Worm (Caenorhabditis elegans) whole organism, early embryonic: Measurements from ENCODE around the gene syg-1.

Experiments
- B0310.2 ChIP-seq: sonication (generic microtip); optimal IDR thresholded peaks from 2 replicates; lab custom pipeline; 2016; ENCODE audit warnings: mild to moderate bottlenecking, missing genetic modification characterization, missing compliant biosample characterization
- F13C5.2 ChIP-seq: sonication (generic microtip); optimal IDR thresholded peaks from 2 replicates; lab custom pipeline; 2017; ENCODE audit warnings: mild to moderate bottlenecking, missing genetic modification characterization, inconsistent platforms, missing compliant biosample characterization
- aly-1 ChIP-seq: sonication (generic microtip); optimal IDR thresholded peaks from 2 replicates; lab custom pipeline; 2016; ENCODE audit warnings: missing genetic modification characterization, missing compliant biosample characterization
- ama-1 ChIP-seq: fragments of 150-350 bp; optimal IDR thresholded peaks from 2 replicates; lab custom pipeline; 2014
- ceh-13 ChIP-seq: fragments of 200-800 bp; sonication (Bioruptor generic); optimal IDR thresholded peaks from 2 replicates; lab custom pipeline; 2018; ENCODE audit warnings: mild to moderate bottlenecking, missing genetic modification characterization, missing compliant biosample characterization
- ceh-36 ChIP-seq: sonication (generic microtip); optimal IDR thresholded peaks from 2 replicates; lab custom pipeline; 2016; ENCODE audit warnings: missing genetic modification characterization, inconsistent platforms, missing compliant biosample characterization
- ets-7 ChIP-seq: sonication (generic microtip); optimal IDR thresholded peaks from 2 replicates; lab custom pipeline; 2016; ENCODE audit warnings: missing genotype, missing genetic modification characterization, missing compliant biosample characterization
- flt-1 ChIP-seq: fragments of 200-800 bp; sonication (Bioruptor generic); IDR thresholded peaks from 2 replicates; pipeline ENCODE4 v1.3.6; 2022; ENCODE audit warnings: missing genetic modification characterization, missing compliant biosample characterization
- hmbx-1 ChIP-seq: sonication (generic microtip); optimal IDR thresholded peaks from 2 replicates; lab custom pipeline; 2016; ENCODE audit warnings: mild to moderate bottlenecking, missing genetic modification characterization, missing compliant biosample characterization
- hmg-4 ChIP-seq: fragments of 200-800 bp; sonication (Bioruptor generic); optimal IDR thresholded peaks from 2 replicates; lab custom pipeline; 2018; ENCODE audit warnings: mild to moderate bottlenecking, missing genetic modification characterization, missing compliant biosample characterization
- hnd-1 ChIP-seq: sonication (generic microtip); optimal IDR thresholded peaks from 2 replicates; lab custom pipeline; 2016; ENCODE audit warnings: missing genetic modification characterization, missing compliant biosample characterization
- pes-1 ChIP-seq: fragments of 200-800 bp; sonication (Bioruptor generic); IDR thresholded peaks from 2 replicates; pipeline ENCODE4 v1.3.6; 2022; ENCODE audit warnings: missing genetic modification reagents, missing genetic modification characterization, missing compliant biosample characterization
- scrt-1 ChIP-seq: fragments of 200-800 bp; sonication (Bioruptor generic); IDR thresholded peaks from 2 replicates; pipeline ENCODE4 v1.3.6; 2022; ENCODE audit warnings: missing genetic modification characterization, missing compliant biosample characterization
- sea-1 ChIP-seq: fragments of 200-800 bp; sonication (Bioruptor generic); conservative IDR thresholded peaks from 2 replicates; pipeline ENCODE4 v1.3.6; 2022; ENCODE audit warnings: missing genetic modification characterization, missing compliant biosample characterization
- tbx-11 ChIP-seq: fragments of 200-800 bp; sonication (Bioruptor generic); IDR thresholded peaks from 2 replicates; pipeline ENCODE4 v1.3.6; 2022; ENCODE audit warnings: missing genetic modification characterization, missing compliant biosample characterization
- tbx-37 ChIP-seq: fragments of 200-800 bp; sonication (Bioruptor generic); conservative IDR thresholded peaks from 2 replicates; pipeline ENCODE4 v1.3.6; 2022; ENCODE audit warnings: missing genetic modification reagents, missing genetic modification characterization, missing compliant biosample characterization
- tra-4 ChIP-seq: sonication (generic microtip); optimal IDR thresholded peaks from 2 replicates; lab custom pipeline; 2017; ENCODE audit warnings: missing genetic modification characterization, missing compliant biosample characterization

Gene syg-1

ce11 chrX:2506738-2507137 is 8.4 kb downstream of the syg-1 start:
- TF ChIP-seq hmbx-1 (tag; lab: Kevin White, UChicago) (no peak), ama-1 (lab: Kevin White, UChicago) (no peak), hmg-4 (GFP tag; lab: Kevin White, UChicago) (no peak), ceh-13 (GFP tag; lab: Kevin White, UChicago) (no peak), hnd-1 (no peak), aly-1 (no peak), tbx-37 (GFP tag; lab: Robert Waterston, UW) (no peak), flt-1 (GFP tag; lab: Robert Waterston, UW) (no peak), ets-7 (tag; lab: Kevin White, UChicago) (no peak), sea-1 (no peak), tbx-11 (GFP tag; lab: Robert Waterston, UW) (no peak), pes-1 (no peak), ceh-36 (tag; lab: Kevin White, UChicago) (no peak), F13C5.2 (tag; lab: Kevin White, UChicago) (no peak)

ce11 chrX:2497816-2498215 is 17.3 kb downstream of the syg-1 start:
- TF ChIP-seq F13C5.2 (tag; lab: Kevin White, UChicago) (peak; percentile 28), tbx-37 (GFP tag; lab: Robert Waterston, UW) (no peak)

ce11 chrX:2495865-2496314 is 19.2 kb downstream of the syg-1 start, which contains the start of gene rabr-1:
Gene rabr-1, plus strand, starts transcription at chrX:2496180.
- TF ChIP-seq tbx-11 (GFP tag; lab: Robert Waterston, UW) (no peak), B0310.2 (tag; lab: Kevin White, UChicago) (no peak), F13C5.2 (tag; lab: Kevin White, UChicago) (peak; percentile 15), pes-1 (no peak), scrt-1 (GFP tag; lab: Robert Waterston, UW) (no peak), hmg-4 (GFP tag; lab: Kevin White, UChicago) (peak; percentile 85), aly-1 (peak; percentile 25), tra-4 (no peak), hnd-1 (no peak)

ce11 chrX:2494296-2494695 is 20.8 kb downstream of the syg-1 start:
- TF ChIP-seq pes-1 (no peak), flt-1 (GFP tag; lab: Robert Waterston, UW) (no peak), sea-1 (no peak), hmg-4 (GFP tag; lab: Kevin White, UChicago) (no peak), B0310.2 (tag; lab: Kevin White, UChicago) (no peak), ama-1 (lab: Kevin White, UChicago) (no peak), hnd-1 (no peak), ets-7 (tag; lab: Kevin White, UChicago) (no peak), ceh-36 (tag; lab: Kevin White, UChicago) (no peak), ceh-13 (GFP tag; lab: Kevin White, UChicago) (no peak), hmbx-1 (tag; lab: Kevin White, UChicago) (no peak)

- no peak for TF ChIP-seq tbx-37 (GFP tag; lab: Robert Waterston, UW)
- TF ChIP-seq tra-4: no peak
- TF ChIP-seq ets-7 (tag; lab: Kevin White, UChicago): no peak
Observed at ce11 chrX:2493586-2494175, 21.4 kb downstream of the syg-1 start.

ce11 chrX:2488526-2489098 is 26.5 kb downstream of the syg-1 start, which contains the start of gene hid-1:
Gene hid-1, plus strand, starts transcription at chrX:2489048.
- TF ChIP-seq scrt-1 (GFP tag; lab: Robert Waterston, UW) (no peak), hmg-4 (GFP tag; lab: Kevin White, UChicago) (peak; percentile 41), tra-4 (no peak), B0310.2 (tag; lab: Kevin White, UChicago) (peak; percentile 4), hmbx-1 (tag; lab: Kevin White, UChicago) (no peak), ama-1 (lab: Kevin White, UChicago) (no peak), pes-1 (0 out of 2 replicates have a peak, but pooled peaks have one; percentile 12)

- TF ChIP-seq scrt-1 (GFP tag; lab: Robert Waterston, UW) (no peak), tra-4 (no peak), hmbx-1 (tag; lab: Kevin White, UChicago) (no peak)
Observed at ce11 chrX:2483078-2483477, 32.0 kb downstream of the syg-1 start, which contains the start of gene K02E10.4. Gene K02E10.4, plus strand, starts transcription at chrX:2483263.

ce11 chrX:2482622-2483021 is 32.5 kb downstream of the syg-1 start, which contains the start of gene K02E10.6:
Gene K02E10.6, minus strand, starts transcription at chrX:2482770.
- TF ChIP-seq ceh-13 (GFP tag; lab: Kevin White, UChicago) (no peak), tbx-37 (GFP tag; lab: Robert Waterston, UW) (no peak), hmg-4 (GFP tag; lab: Kevin White, UChicago) (no peak), tbx-11 (GFP tag; lab: Robert Waterston, UW) (no peak), ets-7 (tag; lab: Kevin White, UChicago) (no peak), pes-1 (no peak), B0310.2 (tag; lab: Kevin White, UChicago) (no peak), ceh-36 (tag; lab: Kevin White, UChicago) (no peak), aly-1 (no peak), flt-1 (GFP tag; lab: Robert Waterston, UW) (no peak), scrt-1 (GFP tag; lab: Robert Waterston, UW) (no peak), hmbx-1 (tag; lab: Kevin White, UChicago) (no peak)
